Fruit fly (Drosophila melanogaster) ovary, adult (tissue): ENCODE data around the gene CG3842.
"Not testable (repeated sequence)": the region's sequence is repeated elsewhere in the genome, so short reads cannot be mapped to it uniquely, and the experiment has no call there.

ENCODE experiments used
- CG17801 ChIP-seq: fragments of 200-800 bp; optimal IDR thresholded peaks from 2 replicates; lab custom pipeline; 2019; ENCODE audit warnings: missing biosample characterization, mild to moderate bottlenecking, missing genetic modification characterization, moderate library complexity; ENCODE audit not compliant: partially characterized antibody

The CG3842 gene

dm6 chrX:6375636-6376035 is 38.1 kb downstream of the CG3842 start:
- TF ChIP-seq CG17801 (GFP tag; lab: Kevin White, UChicago) = no peak

DNA sequence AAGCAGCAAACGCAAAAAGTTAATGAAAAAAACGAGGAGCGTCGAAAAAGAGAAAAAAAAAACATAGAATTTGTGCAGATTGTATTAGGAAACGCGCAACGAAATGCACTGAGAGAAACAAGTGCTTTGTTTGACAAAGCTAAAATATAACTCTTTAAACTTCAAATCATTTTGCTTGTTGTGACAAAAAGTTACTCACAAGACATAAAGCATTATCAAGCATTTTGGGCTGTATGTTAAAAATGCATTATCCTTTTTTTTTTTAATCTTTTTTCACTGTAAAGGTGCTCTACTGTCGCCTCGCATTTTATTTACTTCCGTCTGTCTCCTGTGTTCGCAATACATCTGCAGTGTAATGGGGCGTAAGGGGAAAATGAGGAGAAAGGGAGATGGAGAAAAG is 39.2 kb downstream of the CG3842 start:
- no peak for TF ChIP-seq CG17801 (GFP tag; lab: Kevin White, UChicago)

dm6 chrX:6383920-6384319 is 46.4 kb downstream of the CG3842 start, which contains the start of gene CG33664:
CG33664 (plus strand) TSS chrX:6384220.
- not testable (repeated sequence) for TF ChIP-seq CG17801 (GFP tag; lab: Kevin White, UChicago)
